Worm (Caenorhabditis elegans) whole organism, young adult: Measurements from ENCODE around the gene hlh-4.

Experiments
- F10E7.11 ChIP-seq: sonication (generic microtip); optimal IDR thresholded peaks from 2 replicates; lab custom pipeline; 2017; ENCODE audit warnings: mild to moderate bottlenecking, missing genetic modification characterization, moderate library complexity, missing compliant biosample characterization
- F23B12.7 ChIP-seq: sonication (generic microtip); optimal IDR thresholded peaks from 2 replicates; lab custom pipeline; 2017; ENCODE audit warnings: missing genetic modification characterization, mild to moderate bottlenecking, missing compliant biosample characterization, antibody characterized with exemption, moderate library complexity; ENCODE audit not compliant: insufficient read depth
- K11D2.4 ChIP-seq: fragments of 200-800 bp; sonication (Bioruptor generic); IDR thresholded peaks from 2 replicates; pipeline ENCODE4 v1.3.6; 2022; ENCODE audit warnings: missing genetic modification reagents, missing genetic modification characterization, missing compliant biosample characterization
- K12H6.12 ChIP-seq: fragments of 200-800 bp; sonication (Bioruptor generic); optimal IDR thresholded peaks from 2 replicates; lab custom pipeline; 2018; ENCODE audit warnings: mild to moderate bottlenecking, missing genetic modification characterization, missing compliant biosample characterization
- Y53G8AR.9 ChIP-seq: fragments of 200-800 bp; sonication (Bioruptor generic); conservative IDR thresholded peaks from 2 replicates; pipeline ENCODE4 v1.3.6; 2022; ENCODE audit warnings: missing genetic modification reagents, missing genetic modification characterization, missing compliant biosample characterization
- ZK185.1 ChIP-seq: sonication (generic microtip); optimal IDR thresholded peaks from 2 replicates; lab custom pipeline; 2016; ENCODE audit warnings: mild to moderate bottlenecking, missing genetic modification characterization, missing compliant biosample characterization; ENCODE audit not compliant: poor library complexity, severe bottlenecking
- ama-1 ChIP-seq, 3 experiments: fragments of 150-350 bp in 1 of 3; sonication (generic microtip) in 2 of 3; optimal IDR thresholded peaks; 2 replicates each; lab custom pipeline; 2014 to 2018; ENCODE audit warnings: missing biosample characterization in 2 of 3, missing genetic modification characterization in 2 of 3, missing genetic modification reagents in 2 of 3
- attf-5 ChIP-seq: fragments of 200-800 bp; sonication (Bioruptor generic); optimal IDR thresholded peaks from 2 replicates; lab custom pipeline; 2018; ENCODE audit warnings: mild to moderate bottlenecking, missing genetic modification characterization, missing compliant biosample characterization
- cebp-1 ChIP-seq, 2 experiments: fragments of 200-800 bp in 1 of 2; sonication (Bioruptor generic) in 1 of 2; sonication (generic microtip) in 1 of 2; IDR thresholded peaks in 1 of 2; optimal IDR thresholded peaks in 1 of 2; 2 replicates each; pipeline versions ENCODE4 v1.3.6 to Lab custom; 2017 to 2022; ENCODE audit warnings: missing compliant biosample characterization in 2 of 2, missing genetic modification characterization in 2 of 2, mild to moderate bottlenecking in 1 of 2, missing genetic modification reagents in 1 of 2, moderate library complexity in 1 of 2
- ceh-27 ChIP-seq: fragments of 200-800 bp; sonication (Bioruptor generic); optimal IDR thresholded peaks from 2 replicates; lab custom pipeline; 2018; ENCODE audit warnings: mild to moderate bottlenecking, missing genetic modification characterization, moderate library complexity, missing compliant biosample characterization
- ceh-40 ChIP-seq: fragments of 200-800 bp; sonication (Bioruptor generic); IDR thresholded peaks from 2 replicates; pipeline ENCODE4 v1.3.6; 2022; ENCODE audit warnings: missing genetic modification characterization, missing compliant biosample characterization
- ceh-79 ChIP-seq: sonication (generic microtip); optimal IDR thresholded peaks from 2 replicates; lab custom pipeline; 2017; ENCODE audit warnings: mild to moderate bottlenecking, missing genetic modification characterization, missing compliant biosample characterization
- ceh-91 ChIP-seq: fragments of 200-800 bp; sonication (Bioruptor generic); IDR thresholded peaks from 2 replicates; pipeline ENCODE4 v1.3.6; 2022; ENCODE audit warnings: missing genetic modification reagents, missing genetic modification characterization, missing compliant biosample characterization
- dpff-1 ChIP-seq: sonication (generic microtip); optimal IDR thresholded peaks from 2 replicates; lab custom pipeline; 2017; ENCODE audit warnings: mild to moderate bottlenecking, missing genetic modification characterization, missing compliant biosample characterization
- egl-18 ChIP-seq: fragments of 200-800 bp; sonication (Bioruptor generic); IDR thresholded peaks from 2 replicates; pipeline ENCODE4 v1.3.6; 2022; ENCODE audit warnings: missing genetic modification reagents, missing genetic modification characterization, missing compliant biosample characterization
- ekl-4 ChIP-seq: fragments of 200-800 bp; sonication (Bioruptor generic); IDR thresholded peaks from 2 replicates; pipeline ENCODE4 v1.3.6; 2022; ENCODE audit warnings: missing genetic modification reagents, missing genetic modification characterization, missing compliant biosample characterization
- ets-4 ChIP-seq: fragments of 200-800 bp; sonication (Bioruptor generic); optimal IDR thresholded peaks from 2 replicates; lab custom pipeline; 2018; ENCODE audit warnings: mild to moderate bottlenecking, missing genetic modification characterization, missing compliant biosample characterization
- hmg-1.2 ChIP-seq: fragments of 200-800 bp; sonication (Bioruptor generic); IDR thresholded peaks from 2 replicates; pipeline ENCODE4 v1.3.6; 2022; ENCODE audit warnings: missing genetic modification reagents, missing genetic modification characterization, missing compliant biosample characterization
- lin-26 ChIP-seq: fragments of 200-800 bp; sonication (Bioruptor generic); IDR thresholded peaks from 2 replicates; pipeline ENCODE4 v1.3.6; 2022; ENCODE audit warnings: missing genetic modification reagents, missing genetic modification characterization, missing compliant biosample characterization
- lin-40 ChIP-seq: sonication (generic microtip); optimal IDR thresholded peaks from 2 replicates; lab custom pipeline; 2016; ENCODE audit warnings: missing genetic modification characterization, mild to moderate bottlenecking, missing compliant biosample characterization, missing genotype, missing genetic modification reagents
- mel-28 ChIP-seq: sonication (generic microtip); optimal IDR thresholded peaks from 2 replicates; lab custom pipeline; 2016; ENCODE audit warnings: borderline replicate concordance, mild to moderate bottlenecking, missing genetic modification characterization, missing compliant biosample characterization
- mes-4 ChIP-seq: sonication (generic microtip); optimal IDR thresholded peaks from 2 replicates; lab custom pipeline; 2016; ENCODE audit warnings: missing genotype, missing genetic modification characterization, missing compliant biosample characterization
- nfyb-1 ChIP-seq: fragments of 200-800 bp; sonication (Bioruptor generic); IDR thresholded peaks from 2 replicates; pipeline ENCODE4 v1.3.6; 2022; ENCODE audit warnings: missing genetic modification reagents, missing genetic modification characterization, missing compliant biosample characterization
- nhr-27 ChIP-seq: fragments of 200-800 bp; sonication (Bioruptor generic); optimal IDR thresholded peaks from 2 replicates; lab custom pipeline; 2018; ENCODE audit warnings: mild to moderate bottlenecking, missing genetic modification characterization, moderate library complexity, missing compliant biosample characterization
- nhr-80 ChIP-seq: sonication (generic microtip); optimal IDR thresholded peaks from 2 replicates; lab custom pipeline; 2016; ENCODE audit warnings: missing genetic modification characterization, missing compliant biosample characterization
- pha-4 ChIP-seq: fragments of 150-350 bp; sonication (generic microtip); optimal IDR thresholded peaks from 2 replicates; lab custom pipeline; 2014; ENCODE audit warnings: missing biosample characterization, missing genetic modification reagents, missing genetic modification characterization
- rcor-1 ChIP-seq: fragments of 200-800 bp; sonication (Bioruptor generic); IDR thresholded peaks from 2 replicates; pipeline ENCODE4 v1.3.6; 2022; ENCODE audit warnings: missing genetic modification reagents, missing genetic modification characterization, missing compliant biosample characterization
- repo-1 ChIP-seq: sonication (generic microtip); optimal IDR thresholded peaks from 2 replicates; lab custom pipeline; 2017; ENCODE audit warnings: mild to moderate bottlenecking, missing genetic modification characterization, missing compliant biosample characterization
- rpc-1 ChIP-seq, 2 experiments: fragments of 150-350 bp in 1 of 2; sonication (generic microtip) in 1 of 2; optimal IDR thresholded peaks; 2 replicates each; lab custom pipeline; 2014 to 2018; ENCODE audit warnings: missing biosample characterization in 1 of 2, missing genetic modification characterization in 1 of 2, missing genetic modification reagents in 1 of 2, missing genotype in 1 of 2
- snpc-4 ChIP-seq, 5 experiments: fragments of 150-350 bp in 1 of 5; sonication (generic microtip) in 4 of 5; optimal IDR thresholded peaks; 2 replicates each; lab custom pipeline; 2014 to 2018; ENCODE audit warnings: missing genetic modification characterization in 5 of 5, missing biosample characterization in 3 of 5, antibody characterized with exemption in 2 of 5, mild to moderate bottlenecking in 2 of 5, missing compliant biosample characterization in 2 of 5, missing genotype in 2 of 5, moderate library complexity in 2 of 5, missing genetic modification reagents in 1 of 5
- somi-1 ChIP-seq: fragments of 200-800 bp; sonication (Bioruptor generic); optimal IDR thresholded peaks from 2 replicates; lab custom pipeline; 2018; ENCODE audit warnings: mild to moderate bottlenecking, missing genetic modification characterization, missing compliant biosample characterization
- zfh-2 ChIP-seq: fragments of 200-800 bp; sonication (Bioruptor generic); conservative IDR thresholded peaks from 2 replicates; pipeline ENCODE4 v1.3.6; 2022; ENCODE audit warnings: missing genetic modification reagents, missing genetic modification characterization, missing compliant biosample characterization
- ztf-22 ChIP-seq: fragments of 200-800 bp; sonication (Bioruptor generic); optimal IDR thresholded peaks from 2 replicates; lab custom pipeline; 2018; ENCODE audit warnings: mild to moderate bottlenecking, missing genetic modification characterization, moderate library complexity, missing compliant biosample characterization
- ztf-25 ChIP-seq: fragments of 200-800 bp; sonication (Bioruptor generic); IDR thresholded peaks from 2 replicates; pipeline ENCODE4 v1.3.6; 2022; ENCODE audit warnings: missing genetic modification reagents, missing genetic modification characterization, missing compliant biosample characterization
- ztf-28 ChIP-seq: fragments of 200-800 bp; sonication (Bioruptor generic); IDR thresholded peaks from 2 replicates; pipeline ENCODE4 v1.3.6; 2022; ENCODE audit warnings: missing genetic modification reagents, missing genetic modification characterization, missing compliant biosample characterization
- ztf-6 ChIP-seq: fragments of 200-800 bp; sonication (Bioruptor generic); IDR thresholded peaks from 2 replicates; pipeline ENCODE4 v1.3.6; 2022; ENCODE audit warnings: missing genetic modification reagents, missing genetic modification characterization, missing compliant biosample characterization

Gene hlh-4

DNA sequence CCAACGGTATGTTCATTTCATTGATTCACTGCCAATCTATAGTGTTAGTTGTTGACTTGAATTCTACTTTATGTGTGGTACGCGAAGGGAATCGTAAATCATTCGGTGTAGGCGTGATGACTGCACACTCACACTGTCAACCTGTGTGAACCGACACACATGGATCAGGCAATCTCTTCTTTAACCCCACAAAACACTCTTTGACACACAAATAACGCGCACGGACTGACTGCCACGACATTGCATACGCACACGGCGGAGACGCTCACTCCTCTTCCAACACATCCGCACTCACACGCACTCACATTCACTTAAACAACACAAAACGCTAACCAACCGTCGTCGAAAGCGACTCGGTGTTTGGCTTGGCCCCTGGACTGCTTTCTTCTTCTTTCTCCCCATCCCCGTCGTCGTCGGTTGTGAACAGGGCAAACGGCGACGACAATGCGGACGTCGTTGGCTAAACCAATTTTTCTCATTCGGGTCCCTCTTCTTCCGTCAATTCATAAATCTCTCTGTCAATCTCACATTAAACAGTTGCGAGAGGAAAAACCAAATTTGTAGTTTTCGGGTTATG lies 38.7 kb downstream of the hlh-4 start:
- TF ChIP-seq lin-26 (GFP tag; lab: Robert Waterston, UW), result no peak
- 0 out of 2 replicates have a peak, but pooled peaks have one; percentile 18 for TF ChIP-seq ceh-40
- TF ChIP-seq ekl-4 (GFP tag; lab: Robert Waterston, UW), result 0 out of 2 replicates have a peak, but pooled peaks have one; percentile 17
- TF ChIP-seq ceh-27 (GFP tag; lab: Kevin White, UChicago), result peak; percentile 36
- no peak for TF ChIP-seq dpff-1
- TF ChIP-seq ztf-6 (GFP tag; lab: Robert Waterston, UW), result peak; percentile 45; the same call in 1 of the 2 replicates
- no peak for TF ChIP-seq mes-4 (tag; lab: Kevin White, UChicago)
- peak; percentile 49; the same call in 1 of the 2 replicates for TF ChIP-seq zfh-2 (GFP tag; lab: Robert Waterston, UW)
- no peak for TF ChIP-seq nhr-27
- TF ChIP-seq ztf-22 (GFP tag; lab: Kevin White, UChicago), result no peak
- TF ChIP-seq nfyb-1 (GFP tag; lab: Robert Waterston, UW), result 0 out of 2 replicates have a peak, but pooled peaks have one; percentile 12
- 0 out of 2 replicates have a peak, but pooled peaks have one; percentile 22 for TF ChIP-seq hmg-1.2 (GFP tag; lab: Robert Waterston, UW)

DNA sequence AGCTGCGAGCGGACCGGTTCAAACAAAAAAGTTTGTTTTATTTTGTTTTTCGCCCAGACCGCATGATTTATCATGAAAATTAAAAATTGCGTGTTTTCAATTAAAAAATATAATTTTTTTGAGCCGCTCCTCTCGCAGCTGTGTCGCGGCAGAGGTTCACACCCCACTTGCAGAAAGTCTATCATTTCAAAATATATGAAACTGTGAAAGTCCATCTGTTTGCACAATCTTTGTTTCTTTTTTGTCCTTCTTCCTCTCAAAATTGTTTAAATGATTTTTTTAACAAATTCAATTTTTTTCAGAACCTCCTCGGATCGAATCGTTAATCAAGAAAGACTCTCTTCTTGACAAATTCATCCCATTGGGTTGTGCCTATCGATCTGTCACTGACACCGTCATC lies 39.3 kb downstream of the hlh-4 start, which contains the start of gene tlk-1:
TSS of gene tlk-1 (plus strand) at position 301 of the 400 bp plus-strand sequence.
- no peak for TF ChIP-seq ceh-91 (GFP tag; lab: Robert Waterston, UW)
- no peak for TF ChIP-seq mes-4 (tag; lab: Kevin White, UChicago)
- TF ChIP-seq lin-40 (tag; lab: Kevin White, UChicago), result no peak
- no peak for TF ChIP-seq ama-1 (optimal IDR thresholded peaks at IDR 0.05; lab: Kevin White, UChicago)
- no peak for TF ChIP-seq ama-1 (GFP tag; optimal IDR thresholded peaks at IDR 0.05; lab: Kevin White, UChicago)
- no peak for TF ChIP-seq F23B12.7 (tag; lab: Kevin White, UChicago)
- TF ChIP-seq somi-1 (GFP tag; lab: Kevin White, UChicago), result no peak
- no peak for TF ChIP-seq mel-28 (tag; lab: Kevin White, UChicago)
- TF ChIP-seq ceh-79 (tag; lab: Kevin White, UChicago), result no peak
- no peak for TF ChIP-seq repo-1 (tag; lab: Kevin White, UChicago)

DNA sequence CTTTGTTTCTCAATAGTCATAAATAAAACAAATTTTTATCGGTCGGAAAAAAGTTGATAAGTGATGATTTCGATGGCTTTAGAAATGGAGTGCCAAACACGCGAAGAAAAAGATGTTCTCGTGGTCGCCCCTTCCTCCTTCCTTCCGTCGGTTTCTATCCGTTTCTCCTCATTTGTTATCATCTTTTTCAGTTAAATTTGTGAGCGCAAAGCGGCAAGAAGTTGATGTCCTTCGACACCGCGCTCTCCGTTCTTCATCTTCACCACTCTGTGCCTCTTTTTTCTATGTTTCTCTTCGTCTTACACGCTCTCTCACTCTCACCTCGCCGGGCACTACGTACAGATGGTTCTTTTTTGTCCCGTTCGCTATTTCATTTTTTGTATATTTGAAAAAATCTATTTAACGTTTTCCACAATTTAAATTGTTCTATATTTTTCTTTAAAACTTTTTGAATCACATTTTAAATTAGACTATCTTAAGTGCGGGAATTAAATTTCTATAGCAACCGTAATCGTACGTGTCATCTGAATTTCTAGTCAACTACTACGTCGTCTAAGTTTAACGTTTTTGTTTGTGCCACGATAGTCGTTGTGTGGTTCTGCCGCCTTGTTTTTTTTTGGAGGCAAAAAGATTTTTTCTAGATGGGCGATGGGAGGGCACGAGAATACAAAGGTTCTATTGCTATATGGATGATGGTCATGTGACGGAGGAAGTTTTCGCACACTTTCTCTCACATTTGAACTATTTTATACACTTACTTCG lies 40.0 kb downstream of the hlh-4 start:
- TF ChIP-seq K12H6.12 (peak; percentile 2), zfh-2 (GFP tag; lab: Robert Waterston, UW) (0 out of 2 replicates have a peak, but pooled peaks have one; percentile 27), ama-1 (optimal IDR thresholded peaks at IDR 0.05; lab: Kevin White, UChicago) (no peak), ama-1 (GFP tag; optimal IDR thresholded peaks at IDR 0.05; lab: Kevin White, UChicago) (no peak), nhr-80 (tag; lab: Kevin White, UChicago) (peak; percentile 32), cebp-1 (GFP tag; IDR thresholded peaks at IDR 0.05; lab: Robert Waterston, UW) (no peak), cebp-1 (tag; optimal IDR thresholded peaks at IDR 0.05; lab: Kevin White, UChicago) (peak; percentile 1), hmg-1.2 (GFP tag; lab: Robert Waterston, UW) (peak; percentile 53; the same call in 1 of the 2 replicates), rpc-1 (optimal IDR thresholded peaks at IDR 0.05; lab: Kevin White, UChicago) (no peak), rpc-1 (tag; optimal IDR thresholded peaks at IDR 0.05; lab: Kevin White, UChicago) (no peak)

DNA sequence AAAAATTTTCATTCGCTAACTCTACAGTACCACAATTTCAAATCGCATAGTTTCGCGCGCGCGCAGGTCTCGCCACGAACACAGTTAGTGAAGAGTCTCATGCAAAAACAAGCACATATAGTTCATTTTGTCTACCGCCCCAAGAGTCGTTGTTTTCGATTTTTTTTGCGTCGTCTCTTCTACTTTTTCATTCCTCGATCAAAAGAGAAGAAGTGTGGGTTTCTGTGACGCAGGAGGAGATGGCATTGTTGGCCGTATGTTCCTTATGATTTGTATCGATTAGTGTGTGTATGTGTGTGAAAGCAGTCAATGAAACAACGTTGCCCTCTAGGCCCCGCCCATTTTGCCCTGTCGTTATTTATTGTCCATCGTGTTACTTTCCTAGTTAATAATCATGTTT lies 41.0 kb downstream of the hlh-4 start:
- TF ChIP-seq ZK185.1 (tag; lab: Kevin White, UChicago) (no peak), ztf-25 (no peak)
- TF ChIP-seq, all 124 proteins: peak for 0

DNA sequence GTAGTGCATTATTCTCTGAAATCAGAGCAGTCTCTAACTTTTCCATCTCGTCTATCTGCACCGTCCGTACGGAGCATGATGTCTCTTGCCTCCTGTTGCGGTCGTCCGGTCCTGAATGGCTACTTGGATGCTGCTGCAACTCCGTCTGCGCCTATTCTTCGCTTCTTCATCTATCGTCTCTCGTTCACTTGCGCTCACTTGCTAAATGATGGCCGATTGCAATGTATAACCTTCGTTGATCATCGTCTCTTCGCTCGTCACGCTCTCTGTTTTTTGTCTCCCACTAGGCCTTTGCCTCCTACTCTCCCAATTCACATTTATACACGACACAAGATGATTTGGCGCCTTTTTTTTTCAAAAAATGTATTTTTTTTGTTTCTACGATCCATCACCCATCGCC lies 41.5 kb downstream of the hlh-4 start:
- TF ChIP-seq F10E7.11 (tag; lab: Kevin White, UChicago), result no peak
- no peak for TF ChIP-seq pha-4
- 0 out of 2 replicates have a peak, but pooled peaks have one; percentile 10 for TF ChIP-seq K11D2.4 (GFP tag; lab: Robert Waterston, UW)
- TF ChIP-seq rcor-1 (GFP tag; lab: Robert Waterston, UW), result no peak
- TF ChIP-seq ztf-28 (GFP tag; lab: Robert Waterston, UW), result no peak
- peak; percentile 26 for TF ChIP-seq lin-40 (tag; lab: Kevin White, UChicago)
- TF ChIP-seq attf-5, result peak; percentile 38
- TF ChIP-seq ets-4 (GFP tag; lab: Kevin White, UChicago), result peak; percentile 4
- 0 out of 2 replicates have a peak, but pooled peaks have one; percentile 16 for TF ChIP-seq ekl-4 (GFP tag; lab: Robert Waterston, UW)
- TF ChIP-seq snpc-4 (GFP tag; optimal IDR thresholded peaks at IDR 0.05; lab: Kevin White, UChicago), result no peak
- peak in 2 of 4 experiments; percentile 28 to 56 for TF ChIP-seq snpc-4 (tag; optimal IDR thresholded peaks at IDR 0.05; lab: Kevin White, UChicago)
- TF ChIP-seq egl-18 (GFP tag; lab: Robert Waterston, UW), result no peak
- 0 out of 2 replicates have a peak, but pooled peaks have one; percentile 35 for TF ChIP-seq Y53G8AR.9 (GFP tag; lab: Robert Waterston, UW)
